Worm (Caenorhabditis elegans): Measurements from ENCODE around the gene T07D1.3.
A peak's percentile ranks its signal among the peaks of the same experiment; 100 is the strongest.

The T07D1.3 gene

DNA sequence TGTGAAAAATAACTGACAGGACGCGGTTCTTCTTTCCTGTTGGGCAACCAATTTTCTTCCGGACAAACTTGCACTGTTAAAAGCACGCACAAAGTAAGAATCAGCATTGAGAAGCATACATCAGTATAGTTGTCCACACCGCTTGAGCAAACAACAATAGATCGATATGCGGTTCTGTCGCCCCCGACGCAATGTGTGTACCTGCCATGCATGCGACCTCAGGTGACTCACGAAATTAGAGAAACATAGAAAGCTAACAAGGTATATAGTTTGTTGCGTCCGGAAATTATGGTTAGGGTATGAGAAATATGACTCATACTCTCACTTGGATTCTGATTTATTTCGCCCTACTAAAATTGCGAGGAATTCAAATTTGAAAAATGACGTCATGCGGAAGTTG lies 39.4 kb upstream of the T07D1.3 start, which contains the start of gene K02E10.6:
TSS of gene K02E10.6 (minus strand) at position 149 of the 400 bp plus-strand sequence.
- TF ChIP-seq fkh-8 (tag; optimal IDR thresholded peaks at IDR 0.05) (no peak), zip-4 (GFP tag; optimal IDR thresholded peaks at IDR 0.05) (no peak), elt-2 (tag; optimal IDR thresholded peaks at IDR 0.05) (peak; percentile 14), nhr-12 (tag; optimal IDR thresholded peaks at IDR 0.05) (no peak), unc-86 (tag; optimal IDR thresholded peaks at IDR 0.05) (no peak), lin-35 (GFP tag; optimal IDR thresholded peaks at IDR 0.05) (peak in 1 of 2 experiments; percentile 23), mab-9 (GFP tag; IDR thresholded peaks at IDR 0.05) (no peak)

DNA sequence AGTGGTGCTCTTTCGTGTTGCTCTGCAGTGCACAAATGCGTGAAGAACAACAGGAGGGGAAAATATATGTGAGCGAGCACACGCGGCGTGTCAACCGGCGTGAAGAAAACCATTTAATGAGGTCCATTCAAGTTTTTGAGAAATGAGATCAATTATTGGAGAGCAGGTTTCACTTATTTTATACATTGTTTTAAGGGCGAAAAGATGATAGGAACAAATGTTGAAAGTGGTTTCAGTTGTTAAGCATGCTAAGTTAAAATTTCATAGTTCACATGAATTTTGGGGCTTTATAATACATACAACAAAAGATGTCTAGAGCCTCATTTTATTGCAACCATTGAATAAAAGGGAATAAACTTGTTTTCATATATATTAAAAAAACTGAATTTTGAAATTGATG lies 35.6 kb upstream of the T07D1.3 start, which contains the start of gene K02E10.5:
TSS of gene K02E10.5 (minus strand) at position 101 of the 400 bp plus-strand sequence.
- no peak for TF ChIP-seq nhr-47 (tag; optimal IDR thresholded peaks at IDR 0.05)
- no peak for TF ChIP-seq rnt-1 (tag; optimal IDR thresholded peaks at IDR 0.05)

DNA sequence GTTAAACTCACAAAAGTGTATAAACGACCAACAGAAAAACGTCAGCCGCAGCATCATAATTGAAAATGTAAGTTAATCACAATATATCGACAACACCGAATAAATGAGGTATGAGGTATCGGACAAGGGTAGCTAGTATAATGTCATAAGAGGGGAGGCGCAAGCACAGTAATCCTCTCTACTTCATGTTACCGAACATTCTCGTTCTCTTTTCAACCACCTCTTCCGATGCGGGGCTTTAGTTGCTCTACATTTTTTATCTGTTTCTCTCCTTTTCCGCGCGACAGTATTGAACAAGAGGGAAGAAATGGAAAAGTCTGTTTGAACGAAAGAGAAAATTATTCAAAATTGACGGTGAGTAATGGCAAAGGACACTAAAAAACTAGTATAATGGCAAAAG lies 32.7 kb upstream of the T07D1.3 start, which contains the start of gene R04B3.3:
TSS of gene R04B3.3 (minus strand) at position 101 of the 400 bp plus-strand sequence.
- TF ChIP-seq xbp-1 (tag; optimal IDR thresholded peaks at IDR 0.05) (no peak), ets-5 (GFP tag; IDR thresholded peaks at IDR 0.05) (no peak), fkh-4 (tag; optimal IDR thresholded peaks at IDR 0.05; ENCODE audit: borderline replicate concordance) (no peak), blmp-1 (tag; optimal IDR thresholded peaks at IDR 0.05) (no peak), nhr-28 (tag; optimal IDR thresholded peaks at IDR 0.05) (no peak), unc-98 (GFP tag; IDR thresholded peaks at IDR 0.05) (no peak), ces-1 (GFP tag; optimal IDR thresholded peaks at IDR 0.05) (no peak), lin-15B (tag; optimal IDR thresholded peaks at IDR 0.05) (no peak), dsc-1 (tag; optimal IDR thresholded peaks at IDR 0.05) (no peak), skn-1 (tag; optimal IDR thresholded peaks at IDR 0.05) (no peak), aly-2 (tag; optimal IDR thresholded peaks at IDR 0.05) (no peak), C16A3.4 (tag; optimal IDR thresholded peaks at IDR 0.05) (no peak)

DNA sequence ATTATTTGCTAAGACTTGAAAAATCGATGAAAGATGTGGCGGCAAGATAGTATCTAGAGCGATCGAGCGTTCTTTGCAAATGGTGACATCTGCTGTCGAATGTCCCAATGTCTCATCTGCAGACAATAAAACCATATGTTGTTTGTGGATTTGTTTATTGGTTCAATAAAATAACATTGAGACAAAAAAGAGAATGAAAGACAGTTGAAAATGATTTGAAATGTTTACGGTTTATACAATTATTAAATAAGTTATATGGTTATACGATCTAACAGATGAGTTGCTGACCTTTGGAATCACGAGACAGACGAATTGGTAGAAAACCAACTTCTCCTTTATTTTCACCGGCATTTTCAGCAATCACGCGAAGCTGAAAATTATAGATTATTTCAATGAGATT lies 30.4 kb upstream of the T07D1.3 start, which contains the start of gene R04B3.2:
TSS of gene R04B3.2 (minus strand) at position 101 of the 400 bp plus-strand sequence.
- no peak for TF ChIP-seq lin-15B (tag; optimal IDR thresholded peaks at IDR 0.05)
- TF ChIP-seq pag-3 (tag; optimal IDR thresholded peaks at IDR 0.05; ENCODE audit: borderline replicate concordance, insufficient read depth): no peak
- no peak for TF ChIP-seq unc-130 (tag; optimal IDR thresholded peaks at IDR 0.05)
- no peak for TF ChIP-seq hlh-17 (GFP tag; optimal IDR thresholded peaks at IDR 0.05; ENCODE audit: borderline replicate concordance)
- no peak for TF ChIP-seq ceh-82 (tag; optimal IDR thresholded peaks at IDR 0.05)
- no peak for TF ChIP-seq nhr-20 (tag; optimal IDR thresholded peaks at IDR 0.05)
- TF ChIP-seq ceh-88 (GFP tag; IDR thresholded peaks at IDR 0.05): no peak
- TF ChIP-seq nhr-76 (tag; optimal IDR thresholded peaks at IDR 0.05): no peak
- no peak for TF ChIP-seq lir-3 (tag; optimal IDR thresholded peaks at IDR 0.05; ENCODE audit: poor library complexity)
- TF ChIP-seq ama-1 (optimal IDR thresholded peaks at IDR 0.05): no peak

DNA sequence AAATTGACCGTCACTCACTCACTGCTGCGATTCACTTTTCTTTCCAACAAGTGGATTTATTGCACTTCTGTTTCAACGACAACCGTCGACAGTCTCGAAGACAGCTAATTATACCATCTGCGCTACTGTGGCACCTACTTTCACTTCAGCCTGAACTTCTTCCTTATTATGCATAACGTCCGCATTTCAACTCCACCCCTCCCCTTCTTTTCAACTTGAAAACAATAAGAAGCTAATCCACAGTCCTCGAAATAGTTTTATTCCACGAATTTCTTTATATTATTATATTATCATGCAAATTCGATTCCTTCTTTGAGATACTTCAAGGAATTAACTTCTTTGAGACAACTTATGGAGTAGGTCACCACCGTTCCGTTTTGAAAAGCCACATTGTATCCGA lies 28.1 kb upstream of the T07D1.3 start, which contains the start of gene R04B3.1:
TSS of gene R04B3.1 (minus strand) at position 101 of the 400 bp plus-strand sequence.
- TF ChIP-seq unc-86 (tag; optimal IDR thresholded peaks at IDR 0.05): no peak
- peak; percentile 58 for TF ChIP-seq blmp-1 (tag; optimal IDR thresholded peaks at IDR 0.05)

DNA sequence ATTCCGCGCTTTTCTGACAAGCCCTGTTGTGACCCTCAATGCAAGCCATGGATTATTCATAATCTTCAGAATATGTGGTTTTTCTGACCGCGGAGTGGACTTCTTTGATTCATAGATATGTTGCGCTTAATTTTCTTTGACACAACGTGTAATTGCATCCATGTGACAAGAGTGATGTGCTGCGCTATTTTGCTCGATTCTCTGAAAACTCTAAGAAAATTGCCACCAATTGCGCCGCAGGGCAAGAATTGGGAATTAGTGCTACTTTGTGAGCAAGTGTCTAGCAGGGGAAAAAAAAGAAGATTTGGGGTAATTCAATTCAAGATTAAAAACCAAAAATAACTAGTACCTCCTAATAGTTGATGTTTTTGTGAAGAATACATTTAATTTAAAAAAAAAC lies 20.9 kb upstream of the T07D1.3 start:
- TF ChIP-seq nhr-71 (tag; optimal IDR thresholded peaks at IDR 0.05): peak; percentile 59
- peak; percentile 36 for TF ChIP-seq dsc-1 (tag; optimal IDR thresholded peaks at IDR 0.05)
- peak; percentile 28 for TF ChIP-seq ceh-63 (GFP tag; optimal IDR thresholded peaks at IDR 0.05)
- peak; percentile 24 for TF ChIP-seq unc-86 (tag; optimal IDR thresholded peaks at IDR 0.05)
- TF ChIP-seq nhr-47 (tag; optimal IDR thresholded peaks at IDR 0.05): peak; percentile 63
- peak; percentile 36; the same call in 1 of the 2 replicates for TF ChIP-seq ceh-88 (GFP tag; IDR thresholded peaks at IDR 0.05)
- no peak for TF ChIP-seq lin-39 (tag; optimal IDR thresholded peaks at IDR 0.05)
- TF ChIP-seq lin-14 (GFP tag; optimal IDR thresholded peaks at IDR 0.05): peak; percentile 83
- TF ChIP-seq nhr-90 (tag; optimal IDR thresholded peaks at IDR 0.05; ENCODE audit: poor library complexity): no peak
- peak; percentile 79 for TF ChIP-seq ceh-8 (GFP tag; optimal IDR thresholded peaks at IDR 0.05)
- peak; percentile 1 for TF ChIP-seq xbp-1 (tag; optimal IDR thresholded peaks at IDR 0.05)
- peak; percentile 27 for TF ChIP-seq swsn-7 (tag; optimal IDR thresholded peaks at IDR 0.05)
- TF ChIP-seq fkh-10 (GFP tag; optimal IDR thresholded peaks at IDR 0.05): no peak
